Worm (Caenorhabditis elegans) whole organism, L3 larva: ENCODE data around the gene dnj-20.

Experiments
- R02D3.7 ChIP-seq: fragments of 150-350 bp; optimal IDR thresholded peaks from 2 replicates; lab custom pipeline; 2014; ENCODE audit warnings: missing biosample characterization, missing genetic modification characterization
- ZK546.5 ChIP-seq: sonication (generic microtip); optimal IDR thresholded peaks from 2 replicates; lab custom pipeline; 2017; ENCODE audit warnings: missing biosample characterization, missing genetic modification characterization
- ama-1 ChIP-seq: fragments of 150-350 bp; optimal IDR thresholded peaks from 2 replicates; lab custom pipeline; 2018
- ceh-16 ChIP-seq: sonication (generic microtip); optimal IDR thresholded peaks from 2 replicates; lab custom pipeline; 2017; ENCODE audit warnings: missing biosample characterization, missing genetic modification characterization
- ceh-28 ChIP-seq: fragments of 150-350 bp; optimal IDR thresholded peaks from 2 replicates; lab custom pipeline; 2014; ENCODE audit warnings: missing biosample characterization, missing genetic modification reagents, missing genetic modification characterization
- ceh-82 ChIP-seq: fragments of 150-350 bp; optimal IDR thresholded peaks from 2 replicates; lab custom pipeline; 2014; ENCODE audit warnings: missing biosample characterization, missing genetic modification characterization
- daf-12 ChIP-seq: fragments of 150-350 bp; optimal IDR thresholded peaks from 2 replicates; lab custom pipeline; 2014; ENCODE audit warnings: missing biosample characterization, missing genetic modification reagents, missing genetic modification characterization
- elt-1 ChIP-seq: fragments of 150-350 bp; optimal IDR thresholded peaks from 2 replicates; lab custom pipeline; 2014; ENCODE audit warnings: missing biosample characterization, missing genetic modification characterization
- elt-2 ChIP-seq: sonication (generic microtip); optimal IDR thresholded peaks from 2 replicates; lab custom pipeline; 2016; ENCODE audit warnings: missing genetic modification reagents, mild to moderate bottlenecking, missing genetic modification characterization, missing compliant biosample characterization
- eor-1 ChIP-seq, 2 experiments: fragments of 150-350 bp; optimal IDR thresholded peaks; 2 replicates each; lab custom pipeline; 2014 to 2018; ENCODE audit warnings: missing biosample characterization in 2 of 2, missing genetic modification characterization in 2 of 2
- fkh-2 ChIP-seq: fragments of 150-350 bp; optimal IDR thresholded peaks from 2 replicates; lab custom pipeline; 2014; ENCODE audit warnings: missing biosample characterization, missing genetic modification reagents, missing genetic modification characterization
- hmg-11 ChIP-seq: sonication (generic microtip); optimal IDR thresholded peaks from 2 replicates; lab custom pipeline; 2016; ENCODE audit warnings: missing genetic modification characterization, missing compliant biosample characterization
- jun-1 ChIP-seq: fragments of 150-350 bp; optimal IDR thresholded peaks from 2 replicates; lab custom pipeline; 2014; ENCODE audit warnings: missing biosample characterization, missing genetic modification reagents, missing genetic modification characterization
- lin-15B ChIP-seq: fragments of 150-350 bp; optimal IDR thresholded peaks from 2 replicates; lab custom pipeline; 2014; ENCODE audit warnings: missing biosample characterization, missing genetic modification characterization
- lin-39 ChIP-seq: fragments of 150-350 bp; optimal IDR thresholded peaks from 2 replicates; lab custom pipeline; 2018; ENCODE audit warnings: missing biosample characterization, missing genetic modification reagents, missing genetic modification characterization
- lsy-12 ChIP-seq: sonication (generic microtip); optimal IDR thresholded peaks from 2 replicates; lab custom pipeline; 2016; ENCODE audit warnings: mild to moderate bottlenecking, missing genetic modification characterization, missing compliant biosample characterization
- mdl-1 ChIP-seq: fragments of 150-350 bp; optimal IDR thresholded peaks from 2 replicates; lab custom pipeline; 2014; ENCODE audit warnings: missing biosample characterization, missing genetic modification characterization
- mml-1 ChIP-seq: fragments of 150-350 bp; sonication (generic microtip); optimal IDR thresholded peaks from 3 replicates; lab custom pipeline; 2014; ENCODE audit warnings: missing biosample characterization, missing genetic modification characterization
- nfya-1 ChIP-seq: sonication (generic microtip); optimal IDR thresholded peaks from 2 replicates; lab custom pipeline; 2017; ENCODE audit warnings: missing genetic modification characterization, mild to moderate bottlenecking, missing compliant biosample characterization, antibody characterized with exemption, moderate library complexity; ENCODE audit not compliant: insufficient read depth
- nhr-11 ChIP-seq: fragments of 150-350 bp; optimal IDR thresholded peaks from 2 replicates; lab custom pipeline; 2014; ENCODE audit warnings: missing biosample characterization, missing genetic modification characterization
- nhr-12 ChIP-seq: fragments of 150-350 bp; optimal IDR thresholded peaks from 2 replicates; lab custom pipeline; 2014; ENCODE audit warnings: missing biosample characterization, missing genetic modification characterization
- nhr-23 ChIP-seq: fragments of 150-350 bp; optimal IDR thresholded peaks from 2 replicates; lab custom pipeline; 2014; ENCODE audit warnings: missing biosample characterization, missing genetic modification reagents, missing genetic modification characterization
- nhr-237 ChIP-seq: fragments of 150-350 bp; optimal IDR thresholded peaks from 2 replicates; lab custom pipeline; 2014; ENCODE audit warnings: missing biosample characterization, missing genetic modification characterization
- nhr-25 ChIP-seq: sonication (generic microtip); optimal IDR thresholded peaks from 2 replicates; lab custom pipeline; 2017; ENCODE audit warnings: missing biosample characterization, missing genetic modification characterization
- nhr-43 ChIP-seq: sonication (generic microtip); optimal IDR thresholded peaks from 2 replicates; lab custom pipeline; 2016; ENCODE audit warnings: mild to moderate bottlenecking, missing genetic modification characterization, missing compliant biosample characterization; ENCODE audit not compliant: poor library complexity, severe bottlenecking
- nhr-67 ChIP-seq: fragments of 150-350 bp; optimal IDR thresholded peaks from 2 replicates; lab custom pipeline; 2014; ENCODE audit warnings: missing biosample characterization, missing genetic modification characterization
- nhr-76 ChIP-seq: fragments of 150-350 bp; sonication (generic microtip); optimal IDR thresholded peaks from 5 replicates; lab custom pipeline; 2014; ENCODE audit warnings: missing biosample characterization, missing genetic modification characterization
- nhr-77 ChIP-seq: fragments of 150-350 bp; optimal IDR thresholded peaks from 2 replicates; lab custom pipeline; 2014; ENCODE audit warnings: missing biosample characterization, missing genetic modification characterization
- pha-4 ChIP-seq: fragments of 150-350 bp; optimal IDR thresholded peaks from 2 replicates; lab custom pipeline; 2014; ENCODE audit warnings: missing biosample characterization, missing genetic modification reagents, missing genetic modification characterization
- pqm-1 ChIP-seq: fragments of 150-350 bp; optimal IDR thresholded peaks from 2 replicates; lab custom pipeline; 2017; ENCODE audit warnings: missing biosample characterization, missing genetic modification characterization, inconsistent platforms
- skn-1 ChIP-seq: fragments of 150-350 bp; optimal IDR thresholded peaks from 2 replicates; lab custom pipeline; 2014; ENCODE audit warnings: missing biosample characterization, missing genetic modification characterization
- tbx-2 ChIP-seq: sonication (generic microtip); optimal IDR thresholded peaks from 2 replicates; lab custom pipeline; 2016; ENCODE audit warnings: mild to moderate bottlenecking, missing genetic modification characterization, missing compliant biosample characterization
- unc-39 ChIP-seq: sonication (generic microtip); optimal IDR thresholded peaks from 4 replicates; lab custom pipeline; 2017; ENCODE audit warnings: missing biosample characterization, missing genetic modification characterization
- unc-62 ChIP-seq: fragments of 150-350 bp; sonication (generic microtip); optimal IDR thresholded peaks from 4 replicates; lab custom pipeline; 2014; ENCODE audit warnings: missing biosample characterization, missing genetic modification reagents, missing genetic modification characterization
- zag-1 ChIP-seq: fragments of 150-350 bp; optimal IDR thresholded peaks from 2 replicates; lab custom pipeline; 2014; ENCODE audit warnings: missing biosample characterization, missing genetic modification characterization
- ztf-4 ChIP-seq: fragments of 150-350 bp; optimal IDR thresholded peaks from 2 replicates; lab custom pipeline; 2014; ENCODE audit warnings: missing biosample characterization, missing genetic modification characterization

Gene dnj-20

ce11 chrII:9624110-9624695 lies at the start of gene dnj-20, which contains the start of gene ZK1307.8:
dnj-20 (minus strand) TSS chrII:9624176.
ZK1307.8 (plus strand) TSS chrII:9624613.
- TF ChIP-seq nhr-237 (tag; lab: Kevin White, UChicago) (no peak), jun-1 (no peak), elt-2 (peak; percentile 45), lin-39 (tag; lab: Kevin White, UChicago) (peak; percentile 22), ceh-16 (no peak), nfya-1 (tag; lab: Kevin White, UChicago) (peak; percentile 34), hmg-11 (tag; lab: Kevin White, UChicago) (peak; percentile 33), nhr-23 (no peak), unc-62 (no peak), pha-4 (tag; lab: Kevin White, UChicago) (peak; percentile 9), nhr-76 (tag; lab: Kevin White, UChicago) (no peak), ZK546.5 (tag; lab: Kevin White, UChicago) (no peak), lin-15B (tag; lab: Kevin White, UChicago) (peak; percentile 40), nhr-43 (tag; lab: Kevin White, UChicago) (no peak), skn-1 (no peak), pqm-1 (tag; lab: Kevin White, UChicago) (peak; percentile 34), unc-39 (tag; lab: Kevin White, UChicago) (no peak)
- TF ChIP-seq, all 47 proteins: peak for 7

- TF ChIP-seq elt-1: no peak
- TF ChIP-seq lsy-12: no peak
- TF ChIP-seq nhr-12 (tag; lab: Kevin White, UChicago): no peak
- no peak for TF ChIP-seq jun-1
- no peak for TF ChIP-seq hmg-11 (tag; lab: Kevin White, UChicago)
- TF ChIP-seq nhr-77: no peak
- TF ChIP-seq ceh-28: no peak
- TF ChIP-seq ZK546.5 (tag; lab: Kevin White, UChicago): no peak
- TF ChIP-seq ama-1 (lab: Kevin White, UChicago): no peak
- TF ChIP-seq mml-1 (tag; lab: Kevin White, UChicago): no peak
- TF ChIP-seq ztf-4 (tag; lab: Kevin White, UChicago): no peak
- TF ChIP-seq lin-39 (tag; lab: Kevin White, UChicago): no peak
Observed at ce11 chrII:9671308-9671707, 47.3 kb upstream of the dnj-20 start, which contains the start of gene ZK1320.7. ZK1320.7 (plus strand) TSS chrII:9671608.

- no peak for TF ChIP-seq eor-1 (tag; optimal IDR thresholded peaks at IDR 0.05; lab: Kevin White, UChicago)
- TF ChIP-seq fkh-2 (tag; lab: Kevin White, UChicago): no peak
- peak; percentile 6 for TF ChIP-seq nhr-25
- TF ChIP-seq lin-15B (tag; lab: Kevin White, UChicago): peak; percentile 47
- TF ChIP-seq R02D3.7 (tag; lab: Kevin White, UChicago): peak; percentile 92
- TF ChIP-seq nhr-11 (tag; lab: Kevin White, UChicago): no peak
- TF ChIP-seq pqm-1 (tag; lab: Kevin White, UChicago): no peak
- TF ChIP-seq mdl-1 (tag; lab: Kevin White, UChicago): no peak
- TF ChIP-seq daf-12 (tag; lab: Kevin White, UChicago): no peak
- TF ChIP-seq nhr-77: no peak
- TF ChIP-seq lin-39 (tag; lab: Kevin White, UChicago): peak; percentile 7
- peak; percentile 55 for TF ChIP-seq hmg-11 (tag; lab: Kevin White, UChicago)
- peak; percentile 57 for TF ChIP-seq nhr-23
- TF ChIP-seq elt-2: peak; percentile 12
- peak; percentile 84 for TF ChIP-seq pha-4 (tag; lab: Kevin White, UChicago)
Observed at ce11 chrII:9668959-9669358, 45.0 kb upstream of the dnj-20 start, which contains the start of gene taf-8. taf-8 (plus strand) TSS chrII:9669318.

- TF ChIP-seq nhr-12 (tag; lab: Kevin White, UChicago): no peak
- peak; percentile 34 for TF ChIP-seq nfya-1 (tag; lab: Kevin White, UChicago)
- no peak for TF ChIP-seq mml-1 (tag; lab: Kevin White, UChicago)
- TF ChIP-seq fkh-2 (tag; lab: Kevin White, UChicago): no peak
- no peak for TF ChIP-seq nhr-67 (tag; lab: Kevin White, UChicago)
- no peak for TF ChIP-seq tbx-2 (tag; lab: Kevin White, UChicago)
- no peak for TF ChIP-seq zag-1 (tag; lab: Kevin White, UChicago)
- TF ChIP-seq ztf-4 (tag; lab: Kevin White, UChicago): no peak
- no peak for TF ChIP-seq lin-15B (tag; lab: Kevin White, UChicago)
- TF ChIP-seq ZK546.5 (tag; lab: Kevin White, UChicago): no peak
- no peak for TF ChIP-seq nhr-23
- peak; percentile 19 for TF ChIP-seq pha-4 (tag; lab: Kevin White, UChicago)
- TF ChIP-seq R02D3.7 (tag; lab: Kevin White, UChicago): no peak
- TF ChIP-seq ceh-82 (tag; lab: Kevin White, UChicago): no peak
- TF ChIP-seq, all 47 proteins: peak for 2
Observed at ce11 chrII:9667382-9667781, 43.4 kb upstream of the dnj-20 start, which contains the start of gene ZK1320.11. ZK1320.11 (plus strand) TSS chrII:9667624.
